Worm (Caenorhabditis elegans): Measurements from ENCODE around the gene ZK550.6.
A peak's percentile ranks its signal among the peaks of the same experiment; 100 is the strongest.

The ZK550.6 gene

ce11 chrIV:17287908-17288675 is 25.8 kb upstream of the ZK550.6 start, which contains the start of gene zipt-7.1:
Gene zipt-7.1, minus strand, starts transcription at chrIV:17288139.
- TF ChIP-seq T22C8.4 (GFP tag; IDR thresholded peaks at IDR 0.05) (no peak), ztf-29 (GFP tag; IDR thresholded peaks at IDR 0.05) (no peak), ztf-23 (GFP tag; IDR thresholded peaks at IDR 0.05) (no peak), cog-1 (tag; optimal IDR thresholded peaks at IDR 0.05) (no peak), klf-2 (GFP tag; conservative IDR thresholded peaks at IDR 0.05) (no peak), ref-1 (GFP tag; conservative IDR thresholded peaks at IDR 0.05) (no peak), med-1 (GFP tag; optimal IDR thresholded peaks at IDR 0.05; ENCODE audit: insufficient read depth) (no peak)

- TF ChIP-seq tab-1 (GFP tag; IDR thresholded peaks at IDR 0.05) (no peak), ztf-29 (GFP tag; IDR thresholded peaks at IDR 0.05) (no peak), cog-1 (tag; optimal IDR thresholded peaks at IDR 0.05) (no peak), T22C8.4 (GFP tag; IDR thresholded peaks at IDR 0.05) (no peak), klf-2 (GFP tag; conservative IDR thresholded peaks at IDR 0.05) (no peak)
Observed at ce11 chrIV:17285263-17285662, 23.0 kb upstream of the ZK550.6 start.

ce11 chrIV:17284099-17284498 is 21.8 kb upstream of the ZK550.6 start, which contains the start of gene nra-1:
Gene nra-1, minus strand, starts transcription at chrIV:17284199.
- TF ChIP-seq ref-1 (GFP tag; conservative IDR thresholded peaks at IDR 0.05), result no peak
- TF ChIP-seq med-1 (GFP tag; optimal IDR thresholded peaks at IDR 0.05; ENCODE audit: insufficient read depth), result no peak
- no peak for TF ChIP-seq ztf-23 (GFP tag; IDR thresholded peaks at IDR 0.05)
- TF ChIP-seq flt-1 (GFP tag; IDR thresholded peaks at IDR 0.05), result no peak
- no peak for TF ChIP-seq tab-1 (GFP tag; IDR thresholded peaks at IDR 0.05)
- no peak for TF ChIP-seq T22C8.4 (GFP tag; IDR thresholded peaks at IDR 0.05)
- TF ChIP-seq ztf-29 (GFP tag; IDR thresholded peaks at IDR 0.05), result no peak
- TF ChIP-seq klf-2 (GFP tag; conservative IDR thresholded peaks at IDR 0.05), result no peak
- no peak for TF ChIP-seq cog-1 (tag; optimal IDR thresholded peaks at IDR 0.05)

- TF ChIP-seq flt-1 (GFP tag; IDR thresholded peaks at IDR 0.05), result no peak
- TF ChIP-seq ztf-23 (GFP tag; IDR thresholded peaks at IDR 0.05), result no peak
Observed at ce11 chrIV:17281060-17282021, 19.1 kb upstream of the ZK550.6 start.

ce11 chrIV:17280441-17280939 is 18.2 kb upstream of the ZK550.6 start:
- no peak for TF ChIP-seq cog-1 (tag; optimal IDR thresholded peaks at IDR 0.05)
- no peak for TF ChIP-seq tab-1 (GFP tag; IDR thresholded peaks at IDR 0.05)
- no peak for TF ChIP-seq ref-1 (GFP tag; conservative IDR thresholded peaks at IDR 0.05)
- no peak for TF ChIP-seq klf-2 (GFP tag; conservative IDR thresholded peaks at IDR 0.05)
- no peak for TF ChIP-seq T22C8.4 (GFP tag; IDR thresholded peaks at IDR 0.05)
- no peak for TF ChIP-seq flt-1 (GFP tag; IDR thresholded peaks at IDR 0.05)
- TF ChIP-seq med-1 (GFP tag; optimal IDR thresholded peaks at IDR 0.05; ENCODE audit: insufficient read depth), result no peak
- TF ChIP-seq ztf-23 (GFP tag; IDR thresholded peaks at IDR 0.05), result no peak
- TF ChIP-seq ztf-29 (GFP tag; IDR thresholded peaks at IDR 0.05), result no peak

- TF ChIP-seq ztf-23 (GFP tag; IDR thresholded peaks at IDR 0.05), result no peak
- TF ChIP-seq flt-1 (GFP tag; IDR thresholded peaks at IDR 0.05), result no peak
- TF ChIP-seq med-1 (GFP tag; optimal IDR thresholded peaks at IDR 0.05; ENCODE audit: insufficient read depth), result no peak
- no peak for TF ChIP-seq T22C8.4 (GFP tag; IDR thresholded peaks at IDR 0.05)
Observed at ce11 chrIV:17279592-17280440, 17.5 kb upstream of the ZK550.6 start.

- TF ChIP-seq tab-1 (GFP tag; IDR thresholded peaks at IDR 0.05) (peak; percentile 35; the same call in 1 of the 2 replicates), flt-1 (GFP tag; IDR thresholded peaks at IDR 0.05) (no peak)
Observed at ce11 chrIV:17278861-17279591, 16.7 kb upstream of the ZK550.6 start, which contains the start of gene hsp-1. Gene hsp-1, plus strand, starts transcription at chrIV:17278959.

- peak; percentile 88; the same call in 1 of the 2 replicates for TF ChIP-seq ztf-23 (GFP tag; IDR thresholded peaks at IDR 0.05)
- peak; percentile 81 for TF ChIP-seq flt-1 (GFP tag; IDR thresholded peaks at IDR 0.05)
- TF ChIP-seq ref-1 (GFP tag; conservative IDR thresholded peaks at IDR 0.05), result no peak
- TF ChIP-seq klf-2 (GFP tag; conservative IDR thresholded peaks at IDR 0.05), result peak; percentile 66
- TF ChIP-seq med-1 (GFP tag; optimal IDR thresholded peaks at IDR 0.05; ENCODE audit: insufficient read depth), result no peak
- no peak for TF ChIP-seq T22C8.4 (GFP tag; IDR thresholded peaks at IDR 0.05)
- TF ChIP-seq ztf-29 (GFP tag; IDR thresholded peaks at IDR 0.05), result peak; percentile 44; the same call in 1 of the 2 replicates
- peak; percentile 96 for TF ChIP-seq cog-1 (tag; optimal IDR thresholded peaks at IDR 0.05)
Observed at ce11 chrIV:17278363-17278762, 16.1 kb upstream of the ZK550.6 start.

All from whole organism, midembryonic.